2 worm cellular contexts compared by ENCODE assay signal in the genomic region with DNA sequence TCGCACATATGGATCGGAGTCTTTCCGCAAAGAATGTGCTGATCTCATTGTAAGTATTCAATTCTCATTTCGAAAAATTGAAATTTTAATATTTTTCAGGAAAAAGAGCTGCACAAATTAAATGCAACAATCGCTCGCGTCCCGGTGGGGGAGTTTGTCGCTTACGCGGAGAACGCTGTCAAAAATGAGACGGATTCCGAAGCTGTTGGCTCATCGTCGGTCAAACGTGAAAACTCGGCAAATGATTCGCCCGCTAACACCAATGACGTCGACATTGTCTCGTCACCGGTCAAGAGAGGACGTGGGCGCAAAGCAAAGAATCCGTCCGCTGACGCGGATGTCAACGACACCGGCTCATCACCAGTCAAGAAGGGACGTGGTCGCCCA.
A peak's percentile ranks its signal among the peaks of the same experiment; 100 is the strongest.
TF ChIP-seq lines count a peak whose summit lies in the region.

No protein-coding gene starts in this region.

TF ChIP-seq in whole organism, L4 larva, 104 proteins besides CTCF, POLR2A, EP300 and RAD21:
- TF ChIP-seq F49E8.2 (tag; optimal IDR thresholded peaks at IDR 0.05; lab: Kevin White, UChicago; ENCODE audit: borderline replicate concordance): no peak
- peak; percentile 72 for TF ChIP-seq lim-7 (GFP tag; IDR thresholded peaks at IDR 0.05; lab: Robert Waterston, UW)
- TF ChIP-seq lin-1 (GFP tag; IDR thresholded peaks at IDR 0.05; lab: Robert Waterston, UW): no peak
- 0 out of 2 replicates have a peak, but pooled peaks have one; percentile 3 for TF ChIP-seq lin-38 (GFP tag; IDR thresholded peaks at IDR 0.05; lab: Robert Waterston, UW)
- no peak for TF ChIP-seq daf-8 (GFP tag; IDR thresholded peaks at IDR 0.05; lab: Robert Waterston, UW)

TF ChIP-seq in whole organism, young adult, 124 proteins besides CTCF, POLR2A, EP300 and RAD21:
- TF ChIP-seq lin-26 (GFP tag; IDR thresholded peaks at IDR 0.05; lab: Robert Waterston, UW) (peak; percentile 65), T07F8.4 (tag; optimal IDR thresholded peaks at IDR 0.05; lab: Kevin White, UChicago) (peak; percentile 27), pbrm-1 (GFP tag; IDR thresholded peaks at IDR 0.05; lab: Robert Waterston, UW) (peak; percentile 47; the same call in 1 of the 2 replicates), lsl-1 (GFP tag; optimal IDR thresholded peaks at IDR 0.05; lab: Kevin White, UChicago) (peak; percentile 43), lin-54 (GFP tag; optimal IDR thresholded peaks at IDR 0.05; lab: Kevin White, UChicago) (peak; percentile 12), C06A6.2 (GFP tag; conservative IDR thresholded peaks at IDR 0.05; lab: Robert Waterston, UW) (no peak), F23B12.7 (tag; optimal IDR thresholded peaks at IDR 0.05; lab: Kevin White, UChicago; ENCODE audit: insufficient read depth) (no peak), die-1 (tag; optimal IDR thresholded peaks at IDR 0.05; lab: Kevin White, UChicago) (peak; percentile 27), dox-1 (GFP tag; IDR thresholded peaks at IDR 0.05; lab: Robert Waterston, UW) (0 out of 2 replicates have a peak, but pooled peaks have one; percentile 15), hmg-1.2 (GFP tag; IDR thresholded peaks at IDR 0.05; lab: Robert Waterston, UW) (0 out of 2 replicates have a peak, but pooled peaks have one; percentile 24), nfya-2 (GFP tag; IDR thresholded peaks at IDR 0.05; lab: Robert Waterston, UW) (no peak)
